Worm (Caenorhabditis elegans) whole organism, L4 larva: ENCODE measurements around the gene C50E3.11.

Source experiments
- F10B5.3 ChIP-seq: sonication (generic microtip); optimal IDR thresholded peaks from 2 replicates; lab custom pipeline; 2016; ENCODE audit warnings: mild to moderate bottlenecking, missing genetic modification characterization, missing compliant biosample characterization
- F26F4.8 ChIP-seq: fragments of 200-800 bp; sonication (Bioruptor generic); conservative IDR thresholded peaks from 2 replicates; pipeline ENCODE4 v1.3.6; 2022; ENCODE audit warnings: missing genetic modification characterization, missing compliant biosample characterization
- T26A8.4 ChIP-seq: fragments of 200-800 bp; sonication (Bioruptor generic); IDR thresholded peaks from 2 replicates; pipeline ENCODE4 v1.3.6; 2022; ENCODE audit warnings: missing genetic modification characterization, missing compliant biosample characterization
- Y75B8A.6 ChIP-seq: fragments of 200-800 bp; sonication (Bioruptor generic); IDR thresholded peaks from 2 replicates; pipeline ENCODE4 v1.3.6; 2022; ENCODE audit warnings: missing genetic modification reagents, missing genetic modification characterization, missing compliant biosample characterization
- ZK337.2 ChIP-seq: fragments of 200-800 bp; sonication (Bioruptor generic); IDR thresholded peaks from 2 replicates; pipeline ENCODE4 v1.3.6; 2022; ENCODE audit warnings: missing genetic modification reagents, missing genetic modification characterization, missing compliant biosample characterization
- ZK546.5 ChIP-seq, 2 experiments: sonication (generic microtip); optimal IDR thresholded peaks; 2 replicates each; lab custom pipeline; 2017; ENCODE audit warnings: missing biosample characterization in 2 of 2, missing genetic modification characterization in 2 of 2
- aly-2 ChIP-seq: sonication (generic microtip); optimal IDR thresholded peaks from 2 replicates; lab custom pipeline; 2018; ENCODE audit warnings: missing biosample characterization, missing genetic modification characterization
- ama-1 ChIP-seq: fragments of 150-350 bp; optimal IDR thresholded peaks from 2 replicates; lab custom pipeline; 2014; ENCODE audit warnings: inconsistent platforms, mixed read lengths
- ceh-20 ChIP-seq: fragments of 200-800 bp; sonication (Bioruptor generic); IDR thresholded peaks from 2 replicates; pipeline ENCODE4 v1.3.6; 2022; ENCODE audit warnings: missing genetic modification reagents, missing genetic modification characterization, missing compliant biosample characterization
- ces-1 ChIP-seq: fragments of 150-350 bp; sonication (generic microtip); optimal IDR thresholded peaks from 4 replicates; lab custom pipeline; 2014; ENCODE audit warnings: missing biosample characterization, missing genetic modification reagents, missing genetic modification characterization
- ctbp-1 ChIP-seq: fragments of 200-800 bp; sonication (Bioruptor generic); IDR thresholded peaks from 2 replicates; pipeline ENCODE4 v1.3.6; 2022; ENCODE audit warnings: missing genetic modification reagents, missing genetic modification characterization, missing compliant biosample characterization
- daf-12 ChIP-seq: fragments of 150-350 bp; optimal IDR thresholded peaks from 2 replicates; lab custom pipeline; 2014; ENCODE audit warnings: missing biosample characterization, missing genetic modification reagents, missing genetic modification characterization
- daf-16 ChIP-seq, 3 experiments: sonication (generic microtip); optimal IDR thresholded peaks; 2 replicates each; lab custom pipeline; 2016 to 2017; ENCODE audit warnings: missing genetic modification characterization in 3 of 3, missing genetic modification reagents in 3 of 3, mild to moderate bottlenecking in 2 of 3, missing compliant biosample characterization in 2 of 3, missing biosample characterization in 1 of 3, moderate library complexity in 1 of 3
- daf-8 ChIP-seq: fragments of 200-800 bp; sonication (Bioruptor generic); IDR thresholded peaks from 2 replicates; pipeline ENCODE4 v1.3.6; 2022; ENCODE audit warnings: missing genetic modification characterization, missing compliant biosample characterization
- dmd-6 ChIP-seq: fragments of 200-800 bp; sonication (Bioruptor generic); IDR thresholded peaks from 2 replicates; pipeline ENCODE4 v1.3.6; 2022; ENCODE audit warnings: missing genetic modification reagents, missing genetic modification characterization, missing compliant biosample characterization
- dmd-8 ChIP-seq: fragments of 200-800 bp; sonication (Bioruptor generic); IDR thresholded peaks from 2 replicates; pipeline ENCODE4 v1.3.6; 2022; ENCODE audit warnings: missing genetic modification characterization, missing compliant biosample characterization
- dmd-9 ChIP-seq: fragments of 200-800 bp; sonication (Bioruptor generic); IDR thresholded peaks from 2 replicates; pipeline ENCODE4 v1.3.6; 2022; ENCODE audit warnings: missing genetic modification reagents, missing genetic modification characterization, missing compliant biosample characterization
- dpl-1 ChIP-seq: fragments of 150-350 bp; optimal IDR thresholded peaks from 2 replicates; lab custom pipeline; 2014; ENCODE audit warnings: missing biosample characterization, missing genetic modification reagents, missing genetic modification characterization
- dve-1 ChIP-seq: sonication (generic microtip); optimal IDR thresholded peaks from 2 replicates; lab custom pipeline; 2017; ENCODE audit warnings: antibody characterized with exemption, mild to moderate bottlenecking, missing genetic modification characterization, missing compliant biosample characterization; ENCODE audit not compliant: insufficient read depth
- egl-27 ChIP-seq: sonication (generic microtip); optimal IDR thresholded peaks from 3 replicates; lab custom pipeline; 2017; ENCODE audit warnings: missing biosample characterization, missing genetic modification reagents, missing genetic modification characterization
- fkh-10 ChIP-seq: fragments of 150-350 bp; optimal IDR thresholded peaks from 2 replicates; lab custom pipeline; 2014; ENCODE audit warnings: missing biosample characterization, missing genetic modification reagents, missing genetic modification characterization
- hlh-11 ChIP-seq: fragments of 200-800 bp; sonication (Bioruptor generic); optimal IDR thresholded peaks from 2 replicates; lab custom pipeline; 2018; ENCODE audit warnings: mild to moderate bottlenecking, missing genetic modification characterization, missing compliant biosample characterization
- hmg-1.1 ChIP-seq: fragments of 200-800 bp; sonication (Bioruptor generic); IDR thresholded peaks from 2 replicates; pipeline ENCODE4 v1.3.6; 2022; ENCODE audit warnings: missing genetic modification reagents, missing genetic modification characterization, missing compliant biosample characterization
- jun-1 ChIP-seq: fragments of 150-350 bp; optimal IDR thresholded peaks from 2 replicates; lab custom pipeline; 2014; ENCODE audit warnings: missing biosample characterization, missing genetic modification reagents, missing genetic modification characterization
- lim-7 ChIP-seq: fragments of 200-800 bp; sonication (Bioruptor generic); IDR thresholded peaks from 2 replicates; pipeline ENCODE4 v1.3.6; 2022; ENCODE audit warnings: missing genetic modification characterization, missing compliant biosample characterization
- lin-29 ChIP-seq: fragments of 200-800 bp; sonication (Bioruptor generic); IDR thresholded peaks from 2 replicates; pipeline ENCODE4 v1.3.6; 2022; ENCODE audit warnings: missing genetic modification reagents, missing genetic modification characterization, missing compliant biosample characterization
- lin-38 ChIP-seq: fragments of 200-800 bp; sonication (Bioruptor generic); IDR thresholded peaks from 2 replicates; pipeline ENCODE4 v1.3.6; 2022; ENCODE audit warnings: missing genetic modification reagents, missing genetic modification characterization, missing compliant biosample characterization
- lsy-2 ChIP-seq, 2 experiments: fragments of 150-350 bp in 1 of 2; sonication (generic microtip) in 1 of 2; optimal IDR thresholded peaks; 2 replicates each; lab custom pipeline; 2014 to 2017; ENCODE audit warnings: missing biosample characterization in 2 of 2, missing genetic modification characterization in 2 of 2
- mep-1 ChIP-seq: fragments of 150-350 bp; sonication (generic microtip); optimal IDR thresholded peaks from 3 replicates; lab custom pipeline; 2014; ENCODE audit warnings: missing biosample characterization, missing genetic modification characterization
- mes-2 ChIP-seq: sonication (generic microtip); optimal IDR thresholded peaks from 2 replicates; lab custom pipeline; 2016; ENCODE audit warnings: missing genotype, mild to moderate bottlenecking, missing genetic modification characterization, missing compliant biosample characterization; ENCODE audit not compliant: poor library complexity, severe bottlenecking
- nhr-102 ChIP-seq: sonication (generic microtip); optimal IDR thresholded peaks from 2 replicates; lab custom pipeline; 2016; ENCODE audit warnings: mild to moderate bottlenecking, missing genetic modification characterization, moderate library complexity, missing compliant biosample characterization
- nhr-11 ChIP-seq: fragments of 150-350 bp; optimal IDR thresholded peaks from 2 replicates; lab custom pipeline; 2014; ENCODE audit warnings: missing biosample characterization, missing genetic modification characterization
- nhr-111 ChIP-seq: fragments of 200-800 bp; sonication (Bioruptor generic); optimal IDR thresholded peaks from 2 replicates; lab custom pipeline; 2018; ENCODE audit warnings: mild to moderate bottlenecking, missing genetic modification characterization, missing compliant biosample characterization
- nhr-237 ChIP-seq: sonication (generic microtip); optimal IDR thresholded peaks from 2 replicates; lab custom pipeline; 2017; ENCODE audit warnings: missing biosample characterization, missing genetic modification characterization
- nhr-25 ChIP-seq: sonication (generic microtip); optimal IDR thresholded peaks from 2 replicates; lab custom pipeline; 2017; ENCODE audit warnings: missing genetic modification characterization, mild to moderate bottlenecking, missing compliant biosample characterization, antibody characterized with exemption, moderate library complexity, borderline replicate concordance; ENCODE audit not compliant: insufficient read depth
- nhr-41 ChIP-seq: fragments of 200-800 bp; sonication (Bioruptor generic); IDR thresholded peaks from 2 replicates; pipeline ENCODE4 v1.3.6; 2022; ENCODE audit warnings: missing genetic modification reagents, missing genetic modification characterization, missing compliant biosample characterization
- nhr-48 ChIP-seq: sonication (generic microtip); optimal IDR thresholded peaks from 2 replicates; lab custom pipeline; 2016; ENCODE audit warnings: mild to moderate bottlenecking, missing genetic modification characterization, missing compliant biosample characterization
- nhr-76 ChIP-seq: fragments of 150-350 bp; optimal IDR thresholded peaks from 2 replicates; lab custom pipeline; 2014; ENCODE audit warnings: missing biosample characterization, missing genetic modification characterization
- pqm-1 ChIP-seq: sonication (generic microtip); optimal IDR thresholded peaks from 2 replicates; lab custom pipeline; 2017; ENCODE audit warnings: missing biosample characterization, missing genetic modification characterization
- rbr-2 ChIP-seq: sonication (generic microtip); optimal IDR thresholded peaks from 2 replicates; lab custom pipeline; 2016; ENCODE audit warnings: missing genotype, missing genetic modification characterization, missing compliant biosample characterization
- sdz-12 ChIP-seq: fragments of 200-800 bp; sonication (Bioruptor generic); optimal IDR thresholded peaks from 2 replicates; lab custom pipeline; 2018; ENCODE audit warnings: mild to moderate bottlenecking, missing genetic modification characterization, missing compliant biosample characterization
- set-16 ChIP-seq: fragments of 200-800 bp; sonication (Bioruptor generic); IDR thresholded peaks from 2 replicates; pipeline ENCODE4 v1.3.6; 2022; ENCODE audit warnings: missing genetic modification reagents, missing genetic modification characterization, missing compliant biosample characterization
- snpc-1.2 ChIP-seq: fragments of 200-800 bp; sonication (Bioruptor generic); IDR thresholded peaks from 2 replicates; pipeline ENCODE4 v1.3.6; 2022; ENCODE audit warnings: missing genetic modification reagents, missing genetic modification characterization, missing compliant biosample characterization
- spr-1 ChIP-seq: sonication (generic microtip); optimal IDR thresholded peaks from 2 replicates; lab custom pipeline; 2016; ENCODE audit warnings: mild to moderate bottlenecking, missing genetic modification characterization, missing compliant biosample characterization
- spr-3 ChIP-seq: fragments of 200-800 bp; sonication (Bioruptor generic); optimal IDR thresholded peaks from 2 replicates; lab custom pipeline; 2018; ENCODE audit warnings: mild to moderate bottlenecking, missing genetic modification characterization, missing compliant biosample characterization
- zag-1 ChIP-seq: fragments of 150-350 bp; optimal IDR thresholded peaks from 2 replicates; lab custom pipeline; 2014; ENCODE audit warnings: missing biosample characterization, missing genetic modification characterization
- zip-11 ChIP-seq: fragments of 200-800 bp; sonication (Bioruptor generic); IDR thresholded peaks from 2 replicates; pipeline ENCODE4 v1.3.6; 2022; ENCODE audit warnings: missing genetic modification characterization, missing compliant biosample characterization
- zip-2 ChIP-seq: fragments of 150-350 bp; optimal IDR thresholded peaks from 2 replicates; lab custom pipeline; 2014; ENCODE audit warnings: missing biosample characterization, missing genetic modification characterization
- ztf-11 ChIP-seq: fragments of 150-350 bp; optimal IDR thresholded peaks from 2 replicates; lab custom pipeline; 2014; ENCODE audit warnings: missing biosample characterization, missing genetic modification characterization

The C50E3.11 gene

ce11 chrV:7580378-7580777 is 22.9 kb downstream of the C50E3.11 start, which contains the start of gene ets-6 (continued):
- no peak for TF ChIP-seq ceh-20 (GFP tag; lab: Robert Waterston, UW)

- TF ChIP-seq daf-8: no peak
- peak; percentile 52 for TF ChIP-seq dve-1 (tag; lab: Kevin White, UChicago)
- TF ChIP-seq nhr-237 (tag; lab: Kevin White, UChicago): no peak
- TF ChIP-seq mep-1: peak; percentile 62
- TF ChIP-seq nhr-102: peak; percentile 16
- TF ChIP-seq sdz-12: no peak
- TF ChIP-seq T26A8.4 (GFP tag; lab: Robert Waterston, UW): peak; percentile 21; the same call in 1 of the 2 replicates
- no peak for TF ChIP-seq egl-27
- TF ChIP-seq lin-38: peak; percentile 85
- TF ChIP-seq zip-2: no peak
- TF ChIP-seq ctbp-1: no peak
- no peak for TF ChIP-seq ceh-20 (GFP tag; lab: Robert Waterston, UW)
- TF ChIP-seq nhr-25 (tag; lab: Kevin White, UChicago): no peak
- 0 out of 2 replicates have a peak, but pooled peaks have one; percentile 21 for TF ChIP-seq dmd-6
- TF ChIP-seq mes-2: peak; percentile 81
- TF ChIP-seq nhr-111 (GFP tag; lab: Kevin White, UChicago): no peak
- no peak for TF ChIP-seq snpc-1.2
- TF ChIP-seq aly-2 (tag; lab: Kevin White, UChicago): no peak
- peak; percentile 8 for TF ChIP-seq nhr-48
- TF ChIP-seq dmd-8 (GFP tag; lab: Robert Waterston, UW): no peak
- TF ChIP-seq lsy-2 (tag; optimal IDR thresholded peaks at IDR 0.05; lab: Kevin White, UChicago): peak in 1 of 2 experiments; percentile 86
- no peak for TF ChIP-seq ZK337.2 (GFP tag; lab: Robert Waterston, UW)
- TF ChIP-seq dmd-9 (GFP tag; lab: Robert Waterston, UW): 0 out of 2 replicates have a peak, but pooled peaks have one; percentile 48
- 0 out of 2 replicates have a peak, but pooled peaks have one; percentile 29 for TF ChIP-seq hmg-1.1
- no peak for TF ChIP-seq spr-3
- no peak for TF ChIP-seq lin-29
- TF ChIP-seq jun-1 (tag; lab: Kevin White, UChicago): no peak
- TF ChIP-seq dpl-1: peak; percentile 78
- no peak for TF ChIP-seq nhr-41 (GFP tag; lab: Robert Waterston, UW)
- no peak for TF ChIP-seq hlh-11 (tag; lab: Kevin White, UChicago)
- TF ChIP-seq nhr-76 (tag; lab: Kevin White, UChicago): no peak
- no peak for TF ChIP-seq fkh-10 (GFP tag; lab: Kevin White, UChicago)
- peak; percentile 55 for TF ChIP-seq rbr-2 (tag; lab: Kevin White, UChicago)
- no peak for TF ChIP-seq ces-1 (GFP tag; lab: Kevin White, UChicago)
- no peak for TF ChIP-seq ztf-11 (tag; lab: Kevin White, UChicago)
- no peak for TF ChIP-seq spr-1 (tag; lab: Kevin White, UChicago)
- no peak for TF ChIP-seq pqm-1
Measured at ce11 chrV:7575563-7575962, 27.7 kb downstream of the C50E3.11 start, which contains the start of the genes snu-66 and ints-9. TSS of gene snu-66 (minus strand) at chrV:7575670. TSS of gene ints-9 (plus strand) at chrV:7575802.

ce11 chrV:7570955-7571354 is 32.3 kb downstream of the C50E3.11 start, which contains the start of gene F19F10.14:
TSS of gene F19F10.14 (minus strand) at chrV:7571055.
- TF ChIP-seq ZK546.5 (tag; optimal IDR thresholded peaks at IDR 0.05; lab: Kevin White, UChicago) (no peak), ama-1 (lab: Kevin White, UChicago) (no peak), lim-7 (GFP tag; lab: Robert Waterston, UW) (no peak), zip-11 (GFP tag; lab: Robert Waterston, UW) (no peak), set-16 (GFP tag; lab: Robert Waterston, UW) (no peak), zag-1 (no peak), F10B5.3 (tag; lab: Kevin White, UChicago) (no peak), daf-12 (tag; lab: Kevin White, UChicago) (no peak), F26F4.8 (no peak), Y75B8A.6 (GFP tag; lab: Robert Waterston, UW) (no peak), daf-16 (GFP tag; optimal IDR thresholded peaks at IDR 0.05; lab: Kevin White, UChicago) (no peak), daf-16 (tag; optimal IDR thresholded peaks at IDR 0.05; lab: Kevin White, UChicago) (no peak), nhr-11 (tag; lab: Kevin White, UChicago) (no peak)
- TF ChIP-seq, all 104 proteins: peak for 0
